Worm (Caenorhabditis elegans): ENCODE data around the gene hlh-12.

- TF ChIP-seq him-1 (tag; optimal IDR thresholded peaks at IDR 0.05) (no peak), dao-5 (tag; optimal IDR thresholded peaks at IDR 0.05) (no peak)
Observed at ce11 chrIV:8450534-8450933, 28.7 kb downstream of the hlh-12 start.

All from whole organism, L4/young adult.